Fruit fly (Drosophila melanogaster) whole organism, wandering third instar larva: ENCODE results near the gene Atg2.

Source experiments
- Abd-B ChIP-seq: fragments of >200 bp; optimal IDR thresholded peaks from 2 replicates; lab custom pipeline; 2017; ENCODE audit warnings: missing biosample characterization, missing genetic modification characterization
- CG32264 ChIP-seq: fragments of 200-800 bp; sonication (Bioruptor generic); optimal IDR thresholded peaks from 2 replicates; lab custom pipeline; 2016; ENCODE audit warnings: missing biosample characterization, missing genetic modification characterization
- CG9705 ChIP-seq: fragments of 200-800 bp; sonication (Bioruptor generic); optimal IDR thresholded peaks from 2 replicates; lab custom pipeline; 2018; ENCODE audit warnings: missing biosample characterization, mild to moderate bottlenecking, missing genetic modification characterization
- CrebA ChIP-seq: fragments of 200-800 bp; sonication (Bioruptor generic); optimal IDR thresholded peaks from 2 replicates; lab custom pipeline; 2016; ENCODE audit warnings: missing biosample characterization, mild to moderate bottlenecking, missing genetic modification characterization, borderline replicate concordance
- Dfd ChIP-seq: fragments of >200 bp; optimal IDR thresholded peaks from 2 replicates; lab custom pipeline; 2017; ENCODE audit warnings: missing biosample characterization, missing genetic modification characterization
- Dif ChIP-seq: fragments of 200-275, 200-300 bp; sonication (Bioruptor generic); optimal IDR thresholded peaks from 2 replicates; lab custom pipeline; 2018; ENCODE audit warnings: missing biosample characterization, missing genetic modification characterization; ENCODE audit not compliant: partially characterized antibody
- GATAd ChIP-seq: sonication (Bioruptor generic); optimal IDR thresholded peaks from 2 replicates; lab custom pipeline; 2016; ENCODE audit warnings: missing biosample characterization, missing genetic modification characterization
- HLH106 ChIP-seq: fragments of 200-800 bp; optimal IDR thresholded peaks from 3 replicates; lab custom pipeline; 2019; ENCODE audit warnings: missing biosample characterization, mild to moderate bottlenecking, missing genetic modification characterization, moderate library complexity
- Hnf4 ChIP-seq: fragments of 200-800 bp; sonication (Bioruptor generic); optimal IDR thresholded peaks from 2 replicates; lab custom pipeline; 2016; ENCODE audit warnings: missing biosample characterization, mild to moderate bottlenecking, missing genetic modification characterization
- Hr78 ChIP-seq: fragments of >200 bp; optimal IDR thresholded peaks from 2 replicates; lab custom pipeline; 2017; ENCODE audit warnings: missing biosample characterization, missing genetic modification characterization
- Hr83 ChIP-seq: fragments of 200-300 bp; sonication (Bioruptor generic); optimal IDR thresholded peaks from 2 replicates; lab custom pipeline; 2016; ENCODE audit warnings: missing biosample characterization, mild to moderate bottlenecking, missing genetic modification characterization, moderate library complexity; ENCODE audit not compliant: poor library complexity, severe bottlenecking
- Jra ChIP-seq: sonication (Bioruptor generic); optimal IDR thresholded peaks from 2 replicates; lab custom pipeline; 2016; ENCODE audit warnings: missing biosample characterization, missing genetic modification characterization
- Mio ChIP-seq: sonication (Bioruptor generic); optimal IDR thresholded peaks from 2 replicates; lab custom pipeline; 2016; ENCODE audit warnings: missing biosample characterization, missing genetic modification characterization
- Myc ChIP-seq: fragments of >200 bp; optimal IDR thresholded peaks from 2 replicates; lab custom pipeline; 2017
- N ChIP-seq: fragments of >200 bp; optimal IDR thresholded peaks from 2 replicates; lab custom pipeline; 2018; ENCODE audit warnings: missing biosample characterization, missing external identifiers, missing genetic modification characterization
- OdsH ChIP-seq: fragments of 200-800 bp; sonication (Bioruptor generic); optimal IDR thresholded peaks from 2 replicates; lab custom pipeline; 2016; ENCODE audit warnings: missing biosample characterization, mild to moderate bottlenecking, missing genetic modification characterization
- Rel ChIP-seq, 2 experiments: fragments of 200-800 bp; sonication (Bioruptor generic) in 1 of 2; optimal IDR thresholded peaks; 2 replicates in 1 of 2; 3 replicates in 1 of 2; lab custom pipeline; 2016 to 2019; ENCODE audit warnings: mild to moderate bottlenecking in 2 of 2, missing biosample characterization in 2 of 2, missing genetic modification characterization in 2 of 2, moderate library complexity in 1 of 2
- Sp1 ChIP-seq: fragments of 200-800 bp; sonication (Bioruptor generic); optimal IDR thresholded peaks from 3 replicates; lab custom pipeline; 2019; ENCODE audit warnings: missing biosample characterization, mild to moderate bottlenecking, missing genetic modification characterization, moderate library complexity
- Vsx2 ChIP-seq: fragments of 200-300, 225-300 bp; sonication (Bioruptor generic); optimal IDR thresholded peaks from 2 replicates; lab custom pipeline; 2018; ENCODE audit warnings: missing biosample characterization, missing genetic modification characterization; ENCODE audit not compliant: partially characterized antibody
- br ChIP-seq: fragments of 200-800 bp; sonication (Bioruptor generic); optimal IDR thresholded peaks from 2 replicates; lab custom pipeline; 2016; ENCODE audit warnings: missing biosample characterization, missing genetic modification characterization
- brk ChIP-seq: fragments of 200-800 bp; sonication (Bioruptor generic); optimal IDR thresholded peaks from 2 replicates; lab custom pipeline; 2016; ENCODE audit warnings: missing biosample characterization, mild to moderate bottlenecking, missing genetic modification characterization
- dl ChIP-seq, 2 experiments: fragments of 175-275, 200-275 bp in 1 of 2; fragments of 200-275 bp in 1 of 2; sonication (Bioruptor generic); optimal IDR thresholded peaks; lab custom pipeline; 2018; ENCODE audit warnings: mild to moderate bottlenecking in 2 of 2, missing biosample characterization in 2 of 2, missing genetic modification characterization in 2 of 2, moderate library complexity in 2 of 2; ENCODE audit not compliant: partially characterized antibody in 2 of 2, insufficient read depth in 1 of 2
- dmrt93B ChIP-seq: fragments of 200-800 bp; sonication (Bioruptor generic); optimal IDR thresholded peaks from 2 replicates; lab custom pipeline; 2018; ENCODE audit warnings: missing biosample characterization, mild to moderate bottlenecking, missing genetic modification characterization
- dsf ChIP-seq: sonication (Bioruptor generic); optimal IDR thresholded peaks from 2 replicates; lab custom pipeline; 2016; ENCODE audit warnings: missing biosample characterization, missing genetic modification characterization, borderline replicate concordance
- ey ChIP-seq: fragments of 200-800 bp; sonication (Bioruptor generic); optimal IDR thresholded peaks from 2 replicates; lab custom pipeline; 2016; ENCODE audit warnings: missing biosample characterization, missing genetic modification characterization
- foxo ChIP-seq, 2 experiments: fragments of 200-800 bp; sonication (Bioruptor generic); optimal IDR thresholded peaks; 2 replicates in 1 of 2; 3 replicates in 1 of 2; lab custom pipeline; 2016 to 2017; ENCODE audit warnings: missing biosample characterization in 2 of 2, missing genetic modification characterization in 2 of 2
- fru ChIP-seq: fragments of 200-800 bp; sonication (Bioruptor generic); optimal IDR thresholded peaks from 3 replicates; lab custom pipeline; 2016; ENCODE audit warnings: missing biosample characterization, mild to moderate bottlenecking, missing genetic modification characterization
- h ChIP-seq: fragments of 200-800 bp; sonication (Bioruptor generic); optimal IDR thresholded peaks from 3 replicates; lab custom pipeline; 2016; ENCODE audit warnings: missing biosample characterization, mild to moderate bottlenecking, missing genetic modification characterization
- jim ChIP-seq: fragments of 175-275, 200-325 bp; sonication (Bioruptor generic); optimal IDR thresholded peaks from 2 replicates; lab custom pipeline; 2016; ENCODE audit warnings: missing biosample characterization, mild to moderate bottlenecking, missing genetic modification characterization
- lola ChIP-seq: fragments of >200 bp; optimal IDR thresholded peaks from 2 replicates; lab custom pipeline; 2017; ENCODE audit warnings: missing biosample characterization, missing genetic modification characterization
- pan ChIP-seq: fragments of >200 bp; optimal IDR thresholded peaks from 2 replicates; lab custom pipeline; 2017
- psq ChIP-seq: fragments of 200-800 bp; sonication (Bioruptor generic); optimal IDR thresholded peaks from 3 replicates; lab custom pipeline; 2017; ENCODE audit warnings: missing biosample characterization, mild to moderate bottlenecking, missing genetic modification characterization, moderate library complexity
- rgr ChIP-seq: fragments of 200-800 bp; sonication (Bioruptor generic); optimal IDR thresholded peaks from 3 replicates; lab custom pipeline; 2016; ENCODE audit warnings: missing biosample characterization, mild to moderate bottlenecking, missing genetic modification characterization
- sage ChIP-seq: fragments of 200-800 bp; sonication (Bioruptor generic); optimal IDR thresholded peaks from 2 replicates; lab custom pipeline; 2016; ENCODE audit warnings: missing biosample characterization, mild to moderate bottlenecking, missing genetic modification characterization
- sv ChIP-seq: fragments of 200-800 bp; sonication (Bioruptor generic); optimal IDR thresholded peaks from 3 replicates; lab custom pipeline; 2016; ENCODE audit warnings: missing biosample characterization, missing genetic modification characterization
- tai ChIP-seq: sonication (Bioruptor generic); optimal IDR thresholded peaks from 2 replicates; lab custom pipeline; 2016; ENCODE audit warnings: missing biosample characterization, missing genetic modification characterization
- usp ChIP-seq: fragments of >200 bp; optimal IDR thresholded peaks from 2 replicates; lab custom pipeline; 2017; ENCODE audit warnings: missing biosample characterization, missing genetic modification characterization
- woc ChIP-seq: sonication (Bioruptor generic); optimal IDR thresholded peaks from 2 replicates; lab custom pipeline; 2016; ENCODE audit warnings: missing biosample characterization, mild to moderate bottlenecking, missing genetic modification characterization

Atg2 gene

DNA sequence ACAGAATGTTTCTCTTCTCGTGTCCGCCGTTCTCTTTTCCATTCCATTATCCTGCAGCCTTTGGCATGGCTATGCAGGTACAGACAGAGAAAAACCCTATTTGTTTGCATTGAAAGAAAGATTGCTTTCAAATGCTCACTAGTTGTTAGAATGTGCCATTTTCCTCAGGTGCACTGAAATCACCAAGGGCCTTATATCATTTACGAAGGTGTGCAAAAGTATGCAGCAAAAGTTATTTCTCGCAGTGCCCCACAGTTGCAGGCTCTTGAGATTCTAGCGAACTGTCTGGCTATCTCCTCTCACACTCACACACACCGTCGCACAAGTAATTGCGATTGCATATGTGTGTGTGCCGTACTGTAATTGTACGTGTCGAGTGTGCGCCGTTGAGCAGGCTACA lies 26.2 kb downstream of the Atg2 start:
- TF ChIP-seq foxo (GFP tag; optimal IDR thresholded peaks at IDR 0.05; lab: Kevin White, UChicago) = peak in 1 of 2 experiments; percentile 51
- peak; percentile 30 for TF ChIP-seq rgr (GFP tag; lab: Kevin White, UChicago)
- TF ChIP-seq psq (GFP tag; lab: Kevin White, UChicago) = peak; percentile 4
- no peak for TF ChIP-seq Hr78
- no peak for TF ChIP-seq Dif (GFP tag; lab: Kevin White, UChicago)
- peak; percentile 4 for TF ChIP-seq HLH106 (tag; lab: Kevin White, UChicago)
- TF ChIP-seq Myc = no peak
- no peak for TF ChIP-seq CrebA
- TF ChIP-seq sage = no peak
- no peak for TF ChIP-seq dsf
- TF ChIP-seq Jra (GFP tag; lab: Kevin White, UChicago) = no peak
- TF ChIP-seq usp (GFP tag; lab: Kevin White, UChicago) = no peak
- TF ChIP-seq Sp1 (GFP tag; lab: Kevin White, UChicago) = no peak
- TF ChIP-seq lola = no peak
- TF ChIP-seq sv (GFP tag; lab: Kevin White, UChicago) = no peak
- no peak for TF ChIP-seq Hr83
- no peak for TF ChIP-seq dl (GFP tag; optimal IDR thresholded peaks at IDR 0.05; lab: Kevin White, UChicago; ENCODE audit: insufficient read depth in 1 of 2, partially characterized antibody in 2 of 2)
- no peak for TF ChIP-seq N (GFP tag; lab: Kevin White, UChicago)
- no peak for TF ChIP-seq Vsx2 (GFP tag; lab: Kevin White, UChicago)
- TF ChIP-seq br (GFP tag; lab: Kevin White, UChicago) = peak; percentile 38
- no peak for TF ChIP-seq CG32264 (GFP tag; lab: Kevin White, UChicago)
- no peak for TF ChIP-seq jim (GFP tag; lab: Kevin White, UChicago)
- no peak for TF ChIP-seq dmrt93B (GFP tag; lab: Kevin White, UChicago)
- TF ChIP-seq h (GFP tag; lab: Kevin White, UChicago) = peak; percentile 36
- TF ChIP-seq OdsH = peak; percentile 9
- TF ChIP-seq Hnf4 (GFP tag; lab: Kevin White, UChicago) = peak; percentile 18
- no peak for TF ChIP-seq Dfd (GFP tag; lab: Kevin White, UChicago)
- TF ChIP-seq fru = peak; percentile 36
- no peak for TF ChIP-seq Mio (GFP tag; lab: Kevin White, UChicago)
- TF ChIP-seq GATAd (GFP tag; lab: Kevin White, UChicago) = no peak
- TF ChIP-seq brk = no peak
- TF ChIP-seq woc (GFP tag; lab: Kevin White, UChicago) = no peak
- TF ChIP-seq Rel (GFP tag; optimal IDR thresholded peaks at IDR 0.05; lab: Kevin White, UChicago) = no peak
- TF ChIP-seq Rel (tag; optimal IDR thresholded peaks at IDR 0.05; lab: Kevin White, UChicago) = no peak
- TF ChIP-seq CG9705 = no peak
- TF ChIP-seq Abd-B (GFP tag; lab: Kevin White, UChicago) = no peak
- TF ChIP-seq pan = no peak
- peak; percentile 32 for TF ChIP-seq ey (GFP tag; lab: Kevin White, UChicago)
- TF ChIP-seq tai = no peak

dm6 chr3L:2801376-2801775 lies 27.2 kb downstream of the Atg2 start:
- no peak for TF ChIP-seq woc (GFP tag; lab: Kevin White, UChicago)
- no peak for TF ChIP-seq CG9705
- peak; percentile 56 for TF ChIP-seq jim (GFP tag; lab: Kevin White, UChicago)
- no peak for TF ChIP-seq OdsH
- TF ChIP-seq Abd-B (GFP tag; lab: Kevin White, UChicago) = no peak
- TF ChIP-seq CG32264 (GFP tag; lab: Kevin White, UChicago) = no peak
- peak; percentile 67 for TF ChIP-seq psq (GFP tag; lab: Kevin White, UChicago)
- no peak for TF ChIP-seq Hnf4 (GFP tag; lab: Kevin White, UChicago)
- TF ChIP-seq Hr78 = no peak
- peak; percentile 35 for TF ChIP-seq CrebA

dm6 chr3L:2802085-2802484 lies 27.9 kb downstream of the Atg2 start:
- TF ChIP-seq tai (no peak), Jra (GFP tag; lab: Kevin White, UChicago) (no peak), GATAd (GFP tag; lab: Kevin White, UChicago) (no peak), br (GFP tag; lab: Kevin White, UChicago) (peak; percentile 57), rgr (GFP tag; lab: Kevin White, UChicago) (peak; percentile 44), dmrt93B (GFP tag; lab: Kevin White, UChicago) (no peak), Dfd (GFP tag; lab: Kevin White, UChicago) (no peak), Abd-B (GFP tag; lab: Kevin White, UChicago) (no peak), sv (GFP tag; lab: Kevin White, UChicago) (no peak), brk (no peak), OdsH (peak; percentile 28), CG32264 (GFP tag; lab: Kevin White, UChicago) (no peak), psq (GFP tag; lab: Kevin White, UChicago) (no peak), sage (no peak), HLH106 (tag; lab: Kevin White, UChicago) (peak; percentile 50), foxo (GFP tag; optimal IDR thresholded peaks at IDR 0.05; lab: Kevin White, UChicago) (peak in 1 of 2 experiments; percentile 62), h (GFP tag; lab: Kevin White, UChicago) (peak; percentile 69), fru (peak; percentile 57), Hr78 (no peak), Myc (no peak), Sp1 (GFP tag; lab: Kevin White, UChicago) (peak; percentile 12), woc (GFP tag; lab: Kevin White, UChicago) (peak; percentile 38), ey (GFP tag; lab: Kevin White, UChicago) (peak; percentile 52), usp (GFP tag; lab: Kevin White, UChicago) (no peak), Vsx2 (GFP tag; lab: Kevin White, UChicago) (no peak)
